Fruit fly (Drosophila melanogaster): Measurements from ENCODE around the gene CG33310.
A peak's percentile ranks its signal among the peaks of the same experiment; 100 is the strongest.

The CG33310 gene

DNA sequence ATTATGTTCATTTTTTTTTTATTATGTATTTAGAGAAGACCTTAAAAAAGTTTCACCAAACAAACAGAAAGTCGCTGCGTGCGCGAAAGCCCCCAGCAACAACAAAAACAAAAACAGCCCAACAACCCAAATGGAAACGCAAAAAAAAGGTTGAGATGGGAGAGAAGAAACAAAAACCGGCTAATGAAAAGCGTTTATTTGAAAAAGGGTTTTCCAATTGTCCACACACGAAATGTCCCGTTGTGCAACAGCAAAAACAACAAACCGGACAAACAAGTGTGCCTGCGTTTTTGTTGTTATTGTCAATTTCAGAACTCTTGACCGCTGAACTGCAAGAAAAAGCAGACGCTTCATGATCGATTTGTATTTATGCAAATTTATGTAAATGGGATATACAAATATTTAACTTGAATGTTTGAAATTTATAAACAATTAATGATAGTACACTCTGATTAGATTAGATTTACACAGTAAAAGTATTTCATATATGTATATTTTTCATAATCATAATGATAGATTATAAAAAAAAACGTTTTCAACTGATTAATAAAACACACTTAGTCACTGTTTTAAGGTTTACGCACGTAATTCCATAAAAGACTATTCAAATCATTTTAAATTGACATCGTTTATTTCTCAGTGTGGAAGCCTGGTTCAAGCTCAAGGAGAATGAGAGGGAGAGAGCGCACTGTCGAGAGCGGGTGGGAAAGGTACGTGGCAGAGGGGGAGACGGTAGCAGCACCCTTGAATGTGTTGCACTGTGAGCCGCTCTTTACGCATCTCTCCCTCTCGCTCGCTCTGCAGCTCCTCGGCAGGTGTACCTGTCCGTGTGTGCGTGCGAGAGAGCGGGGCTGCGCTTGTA, 29.9 kb downstream of the CG33310 start (continued):
- TF ChIP-seq tup (GFP tag; optimal IDR thresholded peaks at IDR 0.05) (no peak), Doc2 (GFP tag; IDR thresholded peaks at IDR 0.05) (no peak), MBD-R2 (GFP tag; IDR thresholded peaks at IDR 0.05) (no peak; the same call in 1 of the 2 replicates), HmgZ (tag; optimal IDR thresholded peaks at IDR 0.05) (no peak), hkb (optimal IDR thresholded peaks at IDR 0.05) (no peak), hkb (GFP tag; IDR thresholded peaks at IDR 0.05) (peak; percentile 77), lov (optimal IDR thresholded peaks at IDR 0.05) (no peak), lov (GFP tag; IDR thresholded peaks at IDR 0.05) (0 out of 3 replicates have a peak, but pooled peaks have one; percentile 49), CG7372 (GFP tag; IDR thresholded peaks at IDR 0.05) (peak; percentile 50; the same call in 1 of the 2 replicates), CG14667 (GFP tag; IDR thresholded peaks at IDR 0.05) (no peak; the same call in 1 of the 2 replicates), MESR4 (GFP tag; optimal IDR thresholded peaks at IDR 0.05) (no peak), crc (GFP tag; optimal IDR thresholded peaks at IDR 0.05) (no peak), Max (GFP tag; optimal IDR thresholded peaks at IDR 0.05) (peak; percentile 64), Dip2 (GFP tag; IDR thresholded peaks at IDR 0.05) (no peak), CG9437 (GFP tag; optimal IDR thresholded peaks at IDR 0.05) (peak; percentile 78), CG7987 (GFP tag; optimal IDR thresholded peaks at IDR 0.05) (peak; percentile 54), CG11695 (GFP tag; IDR thresholded peaks at IDR 0.05) (peak; percentile 84), Aef1 (GFP tag; IDR thresholded peaks at IDR 0.05) (peak; percentile 59; the same call in 2 of the 3 replicates), CG14965 (GFP tag; optimal IDR thresholded peaks at IDR 0.05; ENCODE audit: borderline replicate concordance) (no peak), HLH54F (GFP tag; optimal IDR thresholded peaks at IDR 0.05) (no peak), CG8388 (GFP tag; optimal IDR thresholded peaks at IDR 0.05) (peak; percentile 69), CG3065 (GFP tag; optimal IDR thresholded peaks at IDR 0.05) (peak; percentile 37), CG11093 (GFP tag; IDR thresholded peaks at IDR 0.05) (peak; percentile 63; the same call in 2 of the 3 replicates), sqz (GFP tag; optimal IDR thresholded peaks at IDR 0.05) (peak; percentile 55), CG9609 (GFP tag; optimal IDR thresholded peaks at IDR 0.05) (no peak), CG7556 (GFP tag; optimal IDR thresholded peaks at IDR 0.05) (peak; percentile 89), scrt (GFP tag; optimal IDR thresholded peaks at IDR 0.05) (peak; percentile 31), Sox100B (GFP tag; optimal IDR thresholded peaks at IDR 0.05) (peak; percentile 80), CG15696 (tag; optimal IDR thresholded peaks at IDR 0.05) (peak; percentile 79), H2.0 (GFP tag; IDR thresholded peaks at IDR 0.05) (peak; percentile 59; the same call in 1 of the 2 replicates), unpg (GFP tag; optimal IDR thresholded peaks at IDR 0.05) (peak; percentile 77), disco-r (GFP tag; optimal IDR thresholded peaks at IDR 0.05) (no peak), az2 (GFP tag; optimal IDR thresholded peaks at IDR 0.05) (peak; percentile 75), gsb (GFP tag; IDR thresholded peaks at IDR 0.05) (no peak), Awh (GFP tag; IDR thresholded peaks at IDR 0.05) (0 out of 2 replicates have a peak, but pooled peaks have one; percentile 56), phol (tag; optimal IDR thresholded peaks at IDR 0.05) (peak; percentile 88), CG4424 (GFP tag; optimal IDR thresholded peaks at IDR 0.05) (peak; percentile 85), CG6791 (GFP tag; IDR thresholded peaks at IDR 0.05; ENCODE audit: partially characterized antibody) (no peak), zen (tag; optimal IDR thresholded peaks at IDR 0.05) (peak; percentile 81), ro (GFP tag; IDR thresholded peaks at IDR 0.05) (no peak; the same call in 1 of the 2 replicates), pum (GFP tag; optimal IDR thresholded peaks at IDR 0.05) (peak; percentile 34), en (GFP tag; optimal IDR thresholded peaks at IDR 0.05) (no peak), Antp (GFP tag; optimal IDR thresholded peaks at IDR 0.05) (no peak), CG30431 (GFP tag; optimal IDR thresholded peaks at IDR 0.05) (peak; percentile 51), CG8281 (tag; optimal IDR thresholded peaks at IDR 0.05) (peak; percentile 55), schlank (tag; optimal IDR thresholded peaks at IDR 0.05) (no peak), eyg (GFP tag; optimal IDR thresholded peaks at IDR 0.05) (no peak), CG11085 (GFP tag; IDR thresholded peaks at IDR 0.05) (no peak), CG18476 (GFP tag; optimal IDR thresholded peaks at IDR 0.05) (peak; percentile 54), CG3407 (GFP tag; optimal IDR thresholded peaks at IDR 0.05) (peak; percentile 64)
